Worm (Caenorhabditis elegans) whole organism, L2 larva: ENCODE results near the gene C31H1.5.

Experiments used
- Y55F3AM.14 ChIP-seq: fragments of 200-800 bp; sonication (Bioruptor generic); optimal IDR thresholded peaks from 2 replicates; lab custom pipeline; 2018; ENCODE audit warnings: mild to moderate bottlenecking, missing genetic modification characterization, missing compliant biosample characterization
- ZK546.5 ChIP-seq: sonication (generic microtip); optimal IDR thresholded peaks from 2 replicates; lab custom pipeline; 2017; ENCODE audit warnings: missing biosample characterization, missing genetic modification characterization
- egl-27 ChIP-seq: sonication (generic microtip); optimal IDR thresholded peaks from 3 replicates; lab custom pipeline; 2017; ENCODE audit warnings: missing biosample characterization, missing genetic modification reagents, missing genetic modification characterization
- elt-3 ChIP-seq: sonication (generic microtip); optimal IDR thresholded peaks from 2 replicates; lab custom pipeline; 2017; ENCODE audit warnings: missing biosample characterization, missing genetic modification characterization
- lin-13 ChIP-seq: fragments of 150-350 bp; optimal IDR thresholded peaks from 2 replicates; lab custom pipeline; 2014; ENCODE audit warnings: missing biosample characterization, missing genetic modification reagents, missing genetic modification characterization
- nhr-11 ChIP-seq: fragments of 150-350 bp; optimal IDR thresholded peaks from 2 replicates; lab custom pipeline; 2014; ENCODE audit warnings: missing biosample characterization, missing genetic modification characterization
- nhr-12 ChIP-seq: fragments of 150-350 bp; optimal IDR thresholded peaks from 2 replicates; lab custom pipeline; 2014; ENCODE audit warnings: missing biosample characterization, missing genetic modification characterization
- nhr-23 ChIP-seq: fragments of 150-350 bp; optimal IDR thresholded peaks from 2 replicates; lab custom pipeline; 2014; ENCODE audit warnings: missing biosample characterization, missing genetic modification reagents, missing genetic modification characterization
- nhr-6 ChIP-seq: fragments of 150-350 bp; optimal IDR thresholded peaks from 2 replicates; lab custom pipeline; 2014; ENCODE audit warnings: missing biosample characterization, missing genetic modification characterization
- sma-3 ChIP-seq: sonication (generic microtip); optimal IDR thresholded peaks from 2 replicates; lab custom pipeline; 2016; ENCODE audit warnings: missing genetic modification reagents, missing genetic modification characterization, missing compliant biosample characterization
- unc-39 ChIP-seq: fragments of 150-350 bp; optimal IDR thresholded peaks from 2 replicates; lab custom pipeline; 2014; ENCODE audit warnings: missing biosample characterization, missing genetic modification characterization
- ztf-11 ChIP-seq: sonication (generic microtip); optimal IDR thresholded peaks from 2 replicates; lab custom pipeline; 2017; ENCODE audit warnings: missing biosample characterization, missing genetic modification characterization

ce11 chrIV:5765652-5766051 lies 30.9 kb downstream of the C31H1.5 start:
- TF ChIP-seq Y55F3AM.14 (GFP tag; lab: Kevin White, UChicago) (no peak), unc-39 (no peak), ztf-11 (tag; lab: Kevin White, UChicago) (no peak), sma-3 (GFP tag; lab: Kevin White, UChicago) (peak; percentile 25), nhr-11 (tag; lab: Kevin White, UChicago) (no peak), ZK546.5 (tag; lab: Kevin White, UChicago) (no peak), nhr-6 (tag; lab: Kevin White, UChicago) (no peak), nhr-12 (tag; lab: Kevin White, UChicago) (no peak), egl-27 (tag; lab: Kevin White, UChicago) (peak; percentile 17), nhr-23 (tag; lab: Kevin White, UChicago) (no peak), lin-13 (GFP tag; lab: Kevin White, UChicago) (no peak), elt-3 (tag; lab: Kevin White, UChicago) (no peak)
